Fruit fly (Drosophila melanogaster): ENCODE data around the gene CG7512.

- no peak for TF ChIP-seq pdm3 (GFP tag; optimal IDR thresholded peaks at IDR 0.05)
- no peak for TF ChIP-seq CG7368 (GFP tag; optimal IDR thresholded peaks at IDR 0.05)
- TF ChIP-seq CG11902 (GFP tag; optimal IDR thresholded peaks at IDR 0.05) = no peak
- no peak for TF ChIP-seq Ets21C (GFP tag; optimal IDR thresholded peaks at IDR 0.05)
- no peak for TF ChIP-seq Hr4 (GFP tag; optimal IDR thresholded peaks at IDR 0.05)
- no peak for TF ChIP-seq CG8119 (GFP tag; IDR thresholded peaks at IDR 0.05)
- no peak for TF ChIP-seq Hr39 (GFP tag; optimal IDR thresholded peaks at IDR 0.05)
- TF ChIP-seq fd85E (GFP tag; optimal IDR thresholded peaks at IDR 0.05) = no peak
- TF ChIP-seq OdsH (GFP tag; optimal IDR thresholded peaks at IDR 0.05) = no peak
Observed at dm6 chr3L:11489489-11489888, 24.0 kb upstream of the CG7512 start.

Measured in whole organism, prepupa.